Fruit fly (Drosophila melanogaster): ENCODE results near the gene msl-2.
A peak's percentile ranks its signal among the peaks of the same experiment; 100 is the strongest.

The msl-2 gene

dm6 chr2L:3422753-3423152 lies 43.2 kb downstream of the msl-2 start (continued):
- TF ChIP-seq aop (GFP tag; IDR thresholded peaks at IDR 0.05) (0 out of 2 replicates have a peak, but pooled peaks have one; percentile 25), zen2 (GFP tag; IDR thresholded peaks at IDR 0.05; ENCODE audit: partially characterized antibody) (0 out of 3 replicates have a peak, but pooled peaks have one; percentile 25), so (GFP tag; IDR thresholded peaks at IDR 0.05) (no peak; the same call in 2 of the 3 replicates), lab (GFP tag; optimal IDR thresholded peaks at IDR 0.05) (peak; percentile 2), CG2199 (GFP tag; IDR thresholded peaks at IDR 0.05) (0 out of 3 replicates have a peak, but pooled peaks have one; percentile 16), Eip74EF (GFP tag; optimal IDR thresholded peaks at IDR 0.05) (peak in 1 of 2 experiments; percentile 26), Dbx (GFP tag; IDR thresholded peaks at IDR 0.05) (0 out of 3 replicates have a peak, but pooled peaks have one; percentile 29), stc (GFP tag; IDR thresholded peaks at IDR 0.05) (peak; percentile 42; the same call in 1 of the 2 replicates), Adf1 (GFP tag; IDR thresholded peaks at IDR 0.05) (peak; percentile 49; the same call in 1 of the 2 replicates), toy (GFP tag; IDR thresholded peaks at IDR 0.05) (no peak), sqz (GFP tag; optimal IDR thresholded peaks at IDR 0.05) (peak; percentile 17), E2f2 (GFP tag; IDR thresholded peaks at IDR 0.05) (peak; percentile 12; the same call in 1 of the 2 replicates), CG42726 (GFP tag; IDR thresholded peaks at IDR 0.05; ENCODE audit: partially characterized antibody) (0 out of 2 replicates have a peak, but pooled peaks have one; percentile 10), Ssrp (tag; optimal IDR thresholded peaks at IDR 0.05) (no peak), CG13287 (GFP tag; IDR thresholded peaks at IDR 0.05; ENCODE audit: partially characterized antibody) (peak; percentile 28; the same call in 1 of the 2 replicates), yki (optimal IDR thresholded peaks at IDR 0.05) (no peak)

- TF ChIP-seq pzg (GFP tag; optimal IDR thresholded peaks at IDR 0.05) (no peak), Fer1 (GFP tag; optimal IDR thresholded peaks at IDR 0.05) (no peak), D (optimal IDR thresholded peaks at IDR 0.05) (no peak), D (GFP tag; optimal IDR thresholded peaks at IDR 0.05) (no peak), CG8089 (GFP tag; optimal IDR thresholded peaks at IDR 0.05) (no peak), CG8388 (GFP tag; optimal IDR thresholded peaks at IDR 0.05) (no peak), Sin3A (optimal IDR thresholded peaks at IDR 0.05) (no peak), CG6813 (GFP tag; optimal IDR thresholded peaks at IDR 0.05) (no peak), crol (GFP tag; IDR thresholded peaks at IDR 0.05) (0 out of 2 replicates have a peak, but pooled peaks have one; percentile 8), Taf1 (GFP tag; IDR thresholded peaks at IDR 0.05) (no peak), yki (optimal IDR thresholded peaks at IDR 0.05) (no peak), CG12236 (GFP tag; optimal IDR thresholded peaks at IDR 0.05) (no peak), Dip3 (GFP tag; optimal IDR thresholded peaks at IDR 0.05) (no peak), gt (GFP tag; IDR thresholded peaks at IDR 0.05) (no peak), B-H1 (GFP tag; IDR thresholded peaks at IDR 0.05) (no peak), CG1233 (GFP tag; optimal IDR thresholded peaks at IDR 0.05) (no peak), NC2α (GFP tag; optimal IDR thresholded peaks at IDR 0.05) (no peak), CG12769 (tag; optimal IDR thresholded peaks at IDR 0.05) (peak; percentile 81), ATbp (GFP tag; optimal IDR thresholded peaks at IDR 0.05) (no peak), pros (GFP tag; optimal IDR thresholded peaks at IDR 0.05) (peak; percentile 76), da (GFP tag; optimal IDR thresholded peaks at IDR 0.05) (no peak), chm (GFP tag; IDR thresholded peaks at IDR 0.05) (no peak), CG6689 (GFP tag; IDR thresholded peaks at IDR 0.05) (no peak), CG13775 (GFP tag; optimal IDR thresholded peaks at IDR 0.05) (no peak), CG10565 (GFP tag; optimal IDR thresholded peaks at IDR 0.05) (no peak), bcd (GFP tag; optimal IDR thresholded peaks at IDR 0.05) (no peak), CG9437 (GFP tag; optimal IDR thresholded peaks at IDR 0.05) (no peak), ro (GFP tag; IDR thresholded peaks at IDR 0.05) (no peak), vvl (GFP tag; IDR thresholded peaks at IDR 0.05) (peak; percentile 44), CG7745 (tag; optimal IDR thresholded peaks at IDR 0.05) (peak; percentile 87), HLH3B (GFP tag; IDR thresholded peaks at IDR 0.05) (no peak), CG13894 (tag; optimal IDR thresholded peaks at IDR 0.05) (no peak), CG16779 (GFP tag; IDR thresholded peaks at IDR 0.05) (no peak), ase (GFP tag; IDR thresholded peaks at IDR 0.05) (no peak), CG15011 (GFP tag; optimal IDR thresholded peaks at IDR 0.05) (no peak), bigmax (GFP tag; optimal IDR thresholded peaks at IDR 0.05) (no peak)
These were observed 48.3 kb downstream of the msl-2 start for dm6 chr2L:3417613-3418012.
